Fruit fly (Drosophila melanogaster): Measurements from ENCODE around the gene Cubn2.

Cubn2 gene

dm6 chr3L:11832360-11833295 is 18.1 kb upstream of the Cubn2 start:
- no peak for TF ChIP-seq CG1620 (GFP tag; optimal IDR thresholded peaks at IDR 0.05)
- TF ChIP-seq pad (GFP tag; optimal IDR thresholded peaks at IDR 0.05), result peak; percentile 7
- TF ChIP-seq CG7045 (GFP tag; optimal IDR thresholded peaks at IDR 0.05), result no peak
- no peak for TF ChIP-seq CG12768 (GFP tag; optimal IDR thresholded peaks at IDR 0.05)

dm6 chr3L:11831199-11831598 is 16.6 kb upstream of the Cubn2 start:
- TF ChIP-seq CG5204 (GFP tag; optimal IDR thresholded peaks at IDR 0.05), result no peak
- TF ChIP-seq pad (GFP tag; optimal IDR thresholded peaks at IDR 0.05), result no peak
- TF ChIP-seq CG11617 (GFP tag; optimal IDR thresholded peaks at IDR 0.05), result no peak
- TF ChIP-seq CG33017 (tag; optimal IDR thresholded peaks at IDR 0.05), result no peak
- no peak for TF ChIP-seq bab1 (GFP tag; optimal IDR thresholded peaks at IDR 0.05)
- no peak for TF ChIP-seq kay (GFP tag; ENCODE audit: borderline replicate concordance)
- TF ChIP-seq tj (GFP tag; optimal IDR thresholded peaks at IDR 0.05), result no peak
- no peak for TF ChIP-seq CG7045 (GFP tag; optimal IDR thresholded peaks at IDR 0.05)
- no peak for TF ChIP-seq Mnt (GFP tag; optimal IDR thresholded peaks at IDR 0.05)
- no peak for TF ChIP-seq cic (GFP tag; optimal IDR thresholded peaks at IDR 0.05)

- TF ChIP-seq pad (GFP tag; optimal IDR thresholded peaks at IDR 0.05) (no peak), CG5204 (GFP tag; optimal IDR thresholded peaks at IDR 0.05) (no peak), Mnt (GFP tag; optimal IDR thresholded peaks at IDR 0.05) (no peak), CG12768 (GFP tag; optimal IDR thresholded peaks at IDR 0.05) (no peak), CG1620 (GFP tag; optimal IDR thresholded peaks at IDR 0.05) (no peak), CG7101 (tag; optimal IDR thresholded peaks at IDR 0.05) (no peak), Crg-1 (GFP tag; optimal IDR thresholded peaks at IDR 0.05) (no peak), Hr96 (GFP tag; optimal IDR thresholded peaks at IDR 0.05) (no peak), tj (GFP tag; optimal IDR thresholded peaks at IDR 0.05) (no peak), CG11617 (GFP tag; optimal IDR thresholded peaks at IDR 0.05) (no peak), CG14711 (tag; optimal IDR thresholded peaks at IDR 0.05) (no peak), Clk (GFP tag; optimal IDR thresholded peaks at IDR 0.05) (no peak), bab1 (GFP tag; optimal IDR thresholded peaks at IDR 0.05) (no peak), toe (GFP tag; optimal IDR thresholded peaks at IDR 0.05) (no peak), cnc (optimal IDR thresholded peaks at IDR 0.05) (no peak), cic (GFP tag; optimal IDR thresholded peaks at IDR 0.05) (no peak), CG7045 (GFP tag; optimal IDR thresholded peaks at IDR 0.05) (no peak), kay (GFP tag; ENCODE audit: borderline replicate concordance) (no peak), CG33017 (tag; optimal IDR thresholded peaks at IDR 0.05) (no peak)
Observed at dm6 chr3L:11828730-11829129, 14.2 kb upstream of the Cubn2 start, which contains the start of gene CG7264. CG7264 (plus strand) TSS chr3L:11829030.

- TF ChIP-seq Clk (GFP tag; optimal IDR thresholded peaks at IDR 0.05), result no peak
- TF ChIP-seq tj (GFP tag; optimal IDR thresholded peaks at IDR 0.05), result no peak
- TF ChIP-seq CG14711 (tag; optimal IDR thresholded peaks at IDR 0.05), result no peak
- no peak for TF ChIP-seq CG7101 (tag; optimal IDR thresholded peaks at IDR 0.05)
- TF ChIP-seq CG12768 (GFP tag; optimal IDR thresholded peaks at IDR 0.05), result no peak
- no peak for TF ChIP-seq cnc (optimal IDR thresholded peaks at IDR 0.05)
- TF ChIP-seq Mnt (GFP tag; optimal IDR thresholded peaks at IDR 0.05), result no peak
- TF ChIP-seq ovo (GFP tag; optimal IDR thresholded peaks at IDR 0.05), result no peak
- no peak for TF ChIP-seq CG5204 (GFP tag; optimal IDR thresholded peaks at IDR 0.05)
Observed at dm6 chr3L:11825560-11826153, 11.1 kb upstream of the Cubn2 start, which contains the start of gene CG32095. CG32095 (minus strand) TSS chr3L:11825732.

dm6 chr3L:11822446-11823334 is 8.1 kb upstream of the Cubn2 start, which contains the start of gene RpL10Ab:
RpL10Ab (plus strand) TSS chr3L:11822851.
- TF ChIP-seq tj (GFP tag; optimal IDR thresholded peaks at IDR 0.05) (peak; percentile 26), Mnt (GFP tag; optimal IDR thresholded peaks at IDR 0.05) (peak; percentile 88), Hr96 (GFP tag; optimal IDR thresholded peaks at IDR 0.05) (peak; percentile 50), kay (GFP tag; ENCODE audit: borderline replicate concordance) (peak; percentile 89), CG33017 (tag; optimal IDR thresholded peaks at IDR 0.05) (peak; percentile 58), cic (GFP tag; optimal IDR thresholded peaks at IDR 0.05) (no peak), pad (GFP tag; optimal IDR thresholded peaks at IDR 0.05) (peak; percentile 49), CG12768 (GFP tag; optimal IDR thresholded peaks at IDR 0.05) (peak; percentile 38), CG7101 (tag; optimal IDR thresholded peaks at IDR 0.05) (peak; percentile 72), CG14711 (tag; optimal IDR thresholded peaks at IDR 0.05) (peak; percentile 40), CG11617 (GFP tag; optimal IDR thresholded peaks at IDR 0.05) (peak; percentile 73), toe (GFP tag; optimal IDR thresholded peaks at IDR 0.05) (peak; percentile 60), CG1620 (GFP tag; optimal IDR thresholded peaks at IDR 0.05) (peak; percentile 77), CG7045 (GFP tag; optimal IDR thresholded peaks at IDR 0.05) (peak; percentile 15), cnc (optimal IDR thresholded peaks at IDR 0.05) (no peak), bab1 (GFP tag; optimal IDR thresholded peaks at IDR 0.05) (peak; percentile 72), ovo (GFP tag; optimal IDR thresholded peaks at IDR 0.05) (peak; percentile 51), Clk (GFP tag; optimal IDR thresholded peaks at IDR 0.05) (no peak), CG5204 (GFP tag; optimal IDR thresholded peaks at IDR 0.05) (peak; percentile 24), Crg-1 (GFP tag; optimal IDR thresholded peaks at IDR 0.05) (no peak)
